Fruit fly (Drosophila melanogaster): Measurements from ENCODE around the gene CG44013.

CG44013 gene

DNA sequence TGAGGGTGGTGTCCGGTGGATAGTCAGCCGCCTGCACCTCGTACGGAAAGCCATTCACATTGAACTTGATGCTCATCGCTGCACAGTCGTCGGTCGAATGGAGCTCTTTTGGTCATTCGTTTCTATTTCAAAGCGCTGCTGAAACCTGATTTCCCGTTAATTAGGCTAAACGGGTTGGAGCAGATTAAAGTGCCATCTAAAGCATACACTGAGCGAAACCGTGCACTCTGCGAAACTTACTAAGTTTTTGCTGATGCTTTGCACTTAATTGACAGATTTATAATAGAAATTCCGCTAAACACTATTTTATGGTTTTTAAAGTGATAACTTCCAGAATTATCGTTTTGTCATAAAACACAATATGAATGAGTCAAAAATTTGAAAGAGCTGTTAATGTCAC lies 32.6 kb upstream of the CG44013 start, which contains the start of gene AOX2:
Gene AOX2, minus strand, starts transcription at position 101 of the 400 bp plus-strand sequence.
- TF ChIP-seq GATAd (GFP tag; optimal IDR thresholded peaks at IDR 0.05) (no peak), foxo (GFP tag; optimal IDR thresholded peaks at IDR 0.05) (no peak), rgr (GFP tag; optimal IDR thresholded peaks at IDR 0.05) (no peak), lola (GFP tag; optimal IDR thresholded peaks at IDR 0.05) (no peak), Hr78 (GFP tag; optimal IDR thresholded peaks at IDR 0.05) (no peak), Dfd (GFP tag; optimal IDR thresholded peaks at IDR 0.05) (no peak), Abd-B (GFP tag; optimal IDR thresholded peaks at IDR 0.05) (no peak), Rel (GFP tag; optimal IDR thresholded peaks at IDR 0.05) (no peak), Rel (tag; optimal IDR thresholded peaks at IDR 0.05) (no peak), Jra (GFP tag; optimal IDR thresholded peaks at IDR 0.05) (no peak), sage (GFP tag; optimal IDR thresholded peaks at IDR 0.05) (no peak), Hr83 (GFP tag; optimal IDR thresholded peaks at IDR 0.05; ENCODE audit: poor library complexity, severe bottlenecking) (no peak), fru (GFP tag; optimal IDR thresholded peaks at IDR 0.05) (no peak), Myc (optimal IDR thresholded peaks at IDR 0.05) (no peak), dsf (GFP tag; optimal IDR thresholded peaks at IDR 0.05; ENCODE audit: borderline replicate concordance) (no peak), Hnf4 (GFP tag; optimal IDR thresholded peaks at IDR 0.05) (no peak), CG32264 (GFP tag; optimal IDR thresholded peaks at IDR 0.05) (no peak)

DNA sequence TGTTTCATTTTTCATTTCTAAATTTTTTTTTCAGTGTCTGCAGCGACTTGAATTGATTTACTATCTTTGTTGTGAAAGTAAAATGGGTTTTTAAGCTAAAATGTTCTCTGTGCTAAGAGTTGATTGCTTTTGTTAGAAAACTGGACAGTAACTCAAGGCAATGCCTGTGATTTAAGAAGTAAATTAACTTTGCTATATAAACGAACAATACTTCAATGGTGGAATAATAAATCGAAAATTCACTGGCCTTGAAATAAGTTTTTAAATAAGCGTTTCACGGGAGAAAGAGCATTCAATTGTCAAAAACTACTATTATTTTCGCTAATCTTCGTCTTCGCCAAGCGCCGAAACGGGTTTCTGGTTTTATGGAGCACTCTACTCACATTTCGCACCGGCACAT lies 31.2 kb upstream of the CG44013 start:
- TF ChIP-seq HLH106 (tag; optimal IDR thresholded peaks at IDR 0.05) (no peak), pan (optimal IDR thresholded peaks at IDR 0.05) (no peak), GATAd (GFP tag; optimal IDR thresholded peaks at IDR 0.05) (no peak), CG9705 (GFP tag; optimal IDR thresholded peaks at IDR 0.05) (no peak), Abd-B (GFP tag; optimal IDR thresholded peaks at IDR 0.05) (no peak), rgr (GFP tag; optimal IDR thresholded peaks at IDR 0.05) (peak; percentile 2), Myc (optimal IDR thresholded peaks at IDR 0.05) (no peak), brk (GFP tag; optimal IDR thresholded peaks at IDR 0.05) (no peak), CrebA (GFP tag; optimal IDR thresholded peaks at IDR 0.05; ENCODE audit: borderline replicate concordance) (no peak), N (GFP tag; optimal IDR thresholded peaks at IDR 0.05) (no peak), foxo (GFP tag; optimal IDR thresholded peaks at IDR 0.05) (peak in 1 of 2 experiments; percentile 22), ey (GFP tag; optimal IDR thresholded peaks at IDR 0.05) (peak; percentile 16), Hr78 (GFP tag; optimal IDR thresholded peaks at IDR 0.05) (no peak), dmrt93B (GFP tag; optimal IDR thresholded peaks at IDR 0.05) (no peak), sv (GFP tag; optimal IDR thresholded peaks at IDR 0.05) (no peak), Hnf4 (GFP tag; optimal IDR thresholded peaks at IDR 0.05) (no peak), Dfd (GFP tag; optimal IDR thresholded peaks at IDR 0.05) (no peak), tai (GFP tag; optimal IDR thresholded peaks at IDR 0.05) (no peak), Mio (GFP tag; optimal IDR thresholded peaks at IDR 0.05) (no peak), fru (GFP tag; optimal IDR thresholded peaks at IDR 0.05) (peak; percentile 6), woc (GFP tag; optimal IDR thresholded peaks at IDR 0.05) (no peak), br (GFP tag; optimal IDR thresholded peaks at IDR 0.05) (no peak), CG32264 (GFP tag; optimal IDR thresholded peaks at IDR 0.05) (no peak), dsf (GFP tag; optimal IDR thresholded peaks at IDR 0.05; ENCODE audit: borderline replicate concordance) (no peak), Sp1 (GFP tag; optimal IDR thresholded peaks at IDR 0.05) (no peak), Jra (GFP tag; optimal IDR thresholded peaks at IDR 0.05) (no peak), dl (GFP tag; optimal IDR thresholded peaks at IDR 0.05; ENCODE audit: insufficient read depth in 1 of 2, partially characterized antibody in 2 of 2) (no peak), OdsH (GFP tag; optimal IDR thresholded peaks at IDR 0.05) (no peak), lola (GFP tag; optimal IDR thresholded peaks at IDR 0.05) (no peak)

DNA sequence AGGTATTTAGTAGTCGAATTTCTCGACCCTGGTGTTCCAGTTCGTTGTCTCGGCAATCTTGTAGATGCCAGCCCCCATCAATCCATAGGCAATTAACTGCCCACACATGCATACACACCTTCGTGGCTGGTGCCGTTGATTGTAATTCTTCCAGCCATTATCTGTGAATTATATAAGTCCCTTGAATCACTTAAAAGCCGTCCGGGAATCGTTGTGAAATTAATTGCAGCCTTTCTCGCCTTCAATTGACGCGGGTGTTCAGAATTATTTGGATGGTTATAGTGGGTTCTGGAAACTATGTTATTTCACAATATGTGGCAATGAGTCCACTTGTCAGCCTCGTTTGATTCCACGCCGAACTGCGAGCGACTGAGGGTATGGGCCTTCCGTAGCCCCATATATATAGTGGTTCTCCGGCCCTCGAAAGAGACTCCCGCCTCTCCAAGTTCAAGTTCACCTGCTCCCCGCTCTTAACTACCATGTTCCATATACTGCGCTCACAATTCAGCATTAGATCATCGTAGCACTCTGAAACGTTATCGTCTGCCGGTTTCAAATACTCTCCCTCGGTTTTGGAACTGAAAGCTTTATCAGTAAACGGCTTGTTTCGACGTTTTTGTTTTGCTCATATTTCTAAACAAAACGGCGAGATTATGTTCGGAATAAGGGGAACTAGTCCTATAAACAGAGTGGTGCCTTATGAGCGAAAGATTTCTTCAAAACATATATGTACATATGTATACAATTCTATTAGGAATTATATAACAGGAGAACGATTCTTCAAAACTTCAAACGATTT lies 27.4 kb upstream of the CG44013 start, which contains the start of gene AOX1:
Gene AOX1, minus strand, starts transcription at position 375 of the 799 bp plus-strand sequence.
- TF ChIP-seq Abd-B (GFP tag; optimal IDR thresholded peaks at IDR 0.05) (no peak), h (GFP tag; optimal IDR thresholded peaks at IDR 0.05) (no peak), tai (GFP tag; optimal IDR thresholded peaks at IDR 0.05) (no peak), dsf (GFP tag; optimal IDR thresholded peaks at IDR 0.05; ENCODE audit: borderline replicate concordance) (no peak), Dif (GFP tag; optimal IDR thresholded peaks at IDR 0.05; ENCODE audit: partially characterized antibody) (peak; percentile 62), N (GFP tag; optimal IDR thresholded peaks at IDR 0.05) (no peak)
